Fruit fly (Drosophila melanogaster) whole organism, prepupa: ENCODE data around the gene BTBD9.

Experiments
- Blimp-1 ChIP-seq: fragments of 200-800 bp; sonication (Bioruptor generic); optimal IDR thresholded peaks from 3 replicates; lab custom pipeline; 2017; ENCODE audit warnings: missing biosample characterization, missing genetic modification characterization, mild to moderate bottlenecking, moderate library complexity, missing genetic modification reagents
- CG11294 ChIP-seq: fragments of 200-800 bp; sonication (Bioruptor generic); IDR thresholded peaks from 2 replicates; pipeline ENCODE4 v1.3.6; 2022; ENCODE audit warnings: missing biosample characterization, missing genetic modification characterization
- CG11762 ChIP-seq: fragments of 200-800 bp; sonication (Bioruptor generic); optimal IDR thresholded peaks from 3 replicates; lab custom pipeline; 2016; ENCODE audit warnings: missing biosample characterization, missing genetic modification characterization; ENCODE audit not compliant: insufficient read depth
- CG15336 ChIP-seq: fragments of 200-800 bp; sonication (Bioruptor generic); IDR thresholded peaks from 2 replicates; pipeline ENCODE4 v1.3.6; 2022; ENCODE audit warnings: missing biosample characterization, missing genetic modification characterization
- CG16779 ChIP-seq: fragments of 200-800 bp; sonication (Bioruptor generic); optimal IDR thresholded peaks from 3 replicates; lab custom pipeline; 2017; ENCODE audit warnings: missing biosample characterization, mild to moderate bottlenecking, missing genetic modification characterization
- CG3032 ChIP-seq: fragments of 200-800 bp; optimal IDR thresholded peaks from 2 replicates; lab custom pipeline; 2019; ENCODE audit warnings: missing biosample characterization, mild to moderate bottlenecking, missing genetic modification characterization, moderate library complexity
- CG31627 ChIP-seq: fragments of 200-800 bp; sonication (Bioruptor generic); optimal IDR thresholded peaks from 3 replicates; lab custom pipeline; 2016; ENCODE audit warnings: missing biosample characterization, missing genetic modification characterization
- CG34406 ChIP-seq: fragments of 200-800 bp; sonication (Bioruptor generic); optimal IDR thresholded peaks from 3 replicates; lab custom pipeline; 2016; ENCODE audit warnings: missing biosample characterization, missing genetic modification characterization
- CG3919 ChIP-seq: fragments of 200-800 bp; sonication (Bioruptor generic); optimal IDR thresholded peaks from 3 replicates; lab custom pipeline; 2016; ENCODE audit warnings: missing biosample characterization, missing genetic modification characterization
- CG4318 ChIP-seq: fragments of 200-800 bp; sonication (Bioruptor generic); optimal IDR thresholded peaks from 3 replicates; lab custom pipeline; 2017; ENCODE audit warnings: missing biosample characterization, mild to moderate bottlenecking, missing genetic modification characterization
- CG6163 ChIP-seq: fragments of 200-800 bp; sonication (Bioruptor generic); IDR thresholded peaks from 3 replicates; pipeline ENCODE4 v1.3.6; 2022; ENCODE audit warnings: missing biosample characterization, missing genetic modification characterization
- CG6792 ChIP-seq: fragments of 200-800 bp; sonication (Bioruptor generic); optimal IDR thresholded peaks from 3 replicates; lab custom pipeline; 2016; ENCODE audit warnings: missing biosample characterization, missing genetic modification characterization
- CG6854 ChIP-seq: fragments of 200-800 bp; sonication (Bioruptor generic); optimal IDR thresholded peaks from 2 replicates; lab custom pipeline; 2017; ENCODE audit warnings: missing biosample characterization, mild to moderate bottlenecking, missing genetic modification characterization
- CG7368 ChIP-seq: fragments of 200-800 bp; sonication (Bioruptor generic); optimal IDR thresholded peaks from 3 replicates; lab custom pipeline; 2016; ENCODE audit warnings: missing biosample characterization, missing genetic modification characterization
- CG8119 ChIP-seq: fragments of 200-800 bp; sonication (Bioruptor generic); IDR thresholded peaks from 3 replicates; pipeline ENCODE4 v1.3.6; 2022; ENCODE audit warnings: missing biosample characterization, missing genetic modification characterization
- CG8632 ChIP-seq: fragments of 200-800 bp; sonication (Bioruptor generic); optimal IDR thresholded peaks from 3 replicates; lab custom pipeline; 2016; ENCODE audit warnings: missing biosample characterization, missing genetic modification characterization
- CG9139 ChIP-seq: fragments of 200-800 bp; sonication (Bioruptor generic); optimal IDR thresholded peaks from 3 replicates; lab custom pipeline; 2017; ENCODE audit warnings: missing biosample characterization, mild to moderate bottlenecking, missing genetic modification characterization
- Eip75B ChIP-seq: fragments of 200-800 bp; sonication (Bioruptor generic); optimal IDR thresholded peaks from 3 replicates; lab custom pipeline; 2016; ENCODE audit warnings: missing biosample characterization, missing genetic modification characterization
- Eip78C ChIP-seq: fragments of 200-800 bp; sonication (Bioruptor generic); peaks from one replicate; lab custom pipeline; 2016; ENCODE audit warnings: missing biosample characterization, missing genetic modification characterization
- Eip93F ChIP-seq: fragments of 200-800 bp; sonication (Bioruptor generic); optimal IDR thresholded peaks from 2 replicates; lab custom pipeline; 2016; ENCODE audit warnings: missing biosample characterization, mild to moderate bottlenecking, missing genetic modification characterization
- Ets21C ChIP-seq: fragments of 200-800 bp; sonication (Bioruptor generic); optimal IDR thresholded peaks from 3 replicates; lab custom pipeline; 2016; ENCODE audit warnings: missing biosample characterization, missing genetic modification characterization
- Ets96B ChIP-seq: fragments of 200-800 bp; optimal IDR thresholded peaks from 2 replicates; lab custom pipeline; 2019; ENCODE audit warnings: missing biosample characterization, mild to moderate bottlenecking, missing genetic modification characterization, moderate library complexity
- Gug ChIP-seq: fragments of 200-800 bp; sonication (Bioruptor generic); IDR thresholded peaks from 2 replicates; pipeline ENCODE4 v1.3.6; 2022; ENCODE audit warnings: missing biosample characterization, missing genetic modification characterization
- Hr38 ChIP-seq: sonication (Bioruptor generic); optimal IDR thresholded peaks from 2 replicates; lab custom pipeline; 2016; ENCODE audit warnings: missing biosample characterization, missing genetic modification characterization
- Hr39 ChIP-seq: fragments of 200-800 bp; sonication (Bioruptor generic); optimal IDR thresholded peaks from 2 replicates; lab custom pipeline; 2016; ENCODE audit warnings: missing biosample characterization, missing genetic modification characterization
- Lpt ChIP-seq: fragments of 200-800 bp; sonication (Bioruptor generic); optimal IDR thresholded peaks from 3 replicates; lab custom pipeline; 2016; ENCODE audit warnings: missing biosample characterization, missing genetic modification characterization
- Met ChIP-seq: fragments of 200-800 bp; sonication (Bioruptor generic); optimal IDR thresholded peaks from 3 replicates; lab custom pipeline; 2016; ENCODE audit warnings: missing biosample characterization, missing genetic modification characterization
- OdsH ChIP-seq: fragments of 200-800 bp; sonication (Bioruptor generic); optimal IDR thresholded peaks from 3 replicates; lab custom pipeline; 2016; ENCODE audit warnings: missing biosample characterization, missing genetic modification characterization
- Smox ChIP-seq: fragments of 200-800 bp; sonication (Bioruptor generic); optimal IDR thresholded peaks from 3 replicates; lab custom pipeline; 2016; ENCODE audit warnings: missing biosample characterization, missing genetic modification characterization
- Sox102F ChIP-seq: fragments of 200-800 bp; sonication (Bioruptor generic); optimal IDR thresholded peaks from 2 replicates; lab custom pipeline; 2016; ENCODE audit warnings: missing biosample characterization, mild to moderate bottlenecking, missing genetic modification characterization
- Sox14 ChIP-seq: fragments of 200-800 bp; sonication (Bioruptor generic); optimal IDR thresholded peaks from 3 replicates; lab custom pipeline; 2016; ENCODE audit warnings: missing biosample characterization, missing genetic modification characterization
- achi ChIP-seq: fragments of 200-800 bp; sonication (Bioruptor generic); optimal IDR thresholded peaks from 3 replicates; lab custom pipeline; 2016; ENCODE audit warnings: missing biosample characterization, missing genetic modification characterization
- acj6 ChIP-seq: fragments of 200-800 bp; sonication (Bioruptor generic); optimal IDR thresholded peaks from 3 replicates; lab custom pipeline; 2016; ENCODE audit warnings: missing biosample characterization, missing genetic modification characterization
- cyc ChIP-seq: fragments of 200-800 bp; sonication (Bioruptor generic); optimal IDR thresholded peaks from 3 replicates; lab custom pipeline; 2016; ENCODE audit warnings: missing biosample characterization, missing genetic modification characterization
- dac ChIP-seq: fragments of 200-800 bp; sonication (Bioruptor generic); optimal IDR thresholded peaks from 2 replicates; lab custom pipeline; 2017; ENCODE audit warnings: missing biosample characterization, mild to moderate bottlenecking, missing genetic modification characterization
- dsx ChIP-seq: fragments of 200-800 bp; optimal IDR thresholded peaks from 3 replicates; lab custom pipeline; 2019; ENCODE audit warnings: missing biosample characterization, mild to moderate bottlenecking, missing genetic modification characterization, moderate library complexity; ENCODE audit not compliant: poor library complexity, severe bottlenecking
- eg ChIP-seq: fragments of 200-800 bp; sonication (Bioruptor generic); IDR thresholded peaks from 3 replicates; pipeline ENCODE4 v1.3.6; 2022; ENCODE audit warnings: missing biosample characterization, missing genetic modification characterization
- fd85E ChIP-seq: fragments of 200-800 bp; sonication (Bioruptor generic); optimal IDR thresholded peaks from 3 replicates; lab custom pipeline; 2016; ENCODE audit warnings: missing biosample characterization, missing genetic modification characterization
- lz ChIP-seq: fragments of 200-800 bp; sonication (Bioruptor generic); optimal IDR thresholded peaks from 3 replicates; lab custom pipeline; 2016; ENCODE audit warnings: missing biosample characterization, missing genetic modification characterization
- net ChIP-seq: fragments of 200-800 bp; sonication (Bioruptor generic); optimal IDR thresholded peaks from 3 replicates; lab custom pipeline; 2016; ENCODE audit warnings: missing biosample characterization, missing genetic modification characterization
- pdm3 ChIP-seq: fragments of 200-800 bp; sonication (Bioruptor generic); optimal IDR thresholded peaks from 3 replicates; lab custom pipeline; 2016; ENCODE audit warnings: missing biosample characterization, missing genetic modification characterization
- salr ChIP-seq, 2 experiments: fragments of 200-800 bp; sonication (Bioruptor generic); optimal IDR thresholded peaks; 3 replicates each; lab custom pipeline; 2016 to 2018; ENCODE audit warnings: missing biosample characterization in 2 of 2, missing genetic modification characterization in 2 of 2, mild to moderate bottlenecking in 1 of 2
- ss ChIP-seq, 2 experiments: fragments of 200-800 bp; sonication (Bioruptor generic); optimal IDR thresholded peaks; 2 replicates in 1 of 2; 3 replicates in 1 of 2; lab custom pipeline; 2017 to 2018; ENCODE audit warnings: mild to moderate bottlenecking in 2 of 2, missing biosample characterization in 2 of 2, missing genetic modification characterization in 2 of 2, moderate library complexity in 1 of 2
- svp ChIP-seq: fragments of 200-800 bp; sonication (Bioruptor generic); peaks from one replicate; lab custom pipeline; 2016; ENCODE audit warnings: missing biosample characterization, missing genetic modification characterization
- vri ChIP-seq: fragments of 200-800 bp; sonication (Bioruptor generic); optimal IDR thresholded peaks from 3 replicates; lab custom pipeline; 2016; ENCODE audit warnings: missing biosample characterization, mild to moderate bottlenecking, missing genetic modification characterization

Gene BTBD9

dm6 chrX:10737422-10738150 lies 30.8 kb upstream of the BTBD9 start (continued):
- TF ChIP-seq CG7368 (GFP tag; lab: Kevin White, UChicago) (peak; percentile 40), svp (GFP tag; lab: Kevin White, UChicago) (peak; percentile 84), CG6792 (GFP tag; lab: Kevin White, UChicago) (peak; percentile 50), Met (GFP tag; lab: Kevin White, UChicago) (peak; percentile 72), CG8119 (GFP tag; lab: Robert Waterston, UW) (peak; percentile 88), Sox14 (GFP tag; lab: Kevin White, UChicago) (peak; percentile 83), Eip78C (peak; percentile 80), CG6854 (GFP tag; lab: Kevin White, UChicago) (no peak), CG34406 (peak; percentile 59), Eip75B (GFP tag; lab: Kevin White, UChicago) (peak; percentile 75), cyc (GFP tag; lab: Kevin White, UChicago) (peak; percentile 55), CG4318 (GFP tag; lab: Kevin White, UChicago) (peak; percentile 89), CG15336 (peak; percentile 92), achi (peak; percentile 78)

DNA sequence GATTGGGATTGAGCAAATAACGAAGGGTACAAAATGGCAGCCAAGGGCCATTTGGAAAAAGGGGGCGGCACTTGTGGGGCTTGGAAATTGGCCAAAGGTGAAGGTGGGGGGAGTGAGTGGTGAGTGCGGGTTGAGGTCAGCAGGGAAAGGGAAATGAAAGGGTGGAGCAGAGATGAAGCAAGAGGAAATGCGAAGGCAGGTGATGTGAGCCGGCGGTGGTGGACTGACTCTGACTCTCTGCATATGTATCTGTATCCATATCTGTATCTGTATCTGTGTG lies 30.2 kb upstream of the BTBD9 start:
- TF ChIP-seq eg (no peak), CG11762 (GFP tag; lab: Kevin White, UChicago) (no peak), svp (GFP tag; lab: Kevin White, UChicago) (no peak), cyc (GFP tag; lab: Kevin White, UChicago) (no peak), OdsH (GFP tag; lab: Kevin White, UChicago) (no peak), dsx (GFP tag; lab: Kevin White, UChicago) (no peak), CG3032 (no peak), Lpt (GFP tag; lab: Kevin White, UChicago) (no peak), Eip75B (GFP tag; lab: Kevin White, UChicago) (no peak), pdm3 (no peak), net (no peak), Hr39 (no peak), Gug (GFP tag; lab: Robert Waterston, UW) (no peak), Ets96B (tag; lab: Kevin White, UChicago) (no peak)

dm6 chrX:10738835-10739371 lies 29.4 kb upstream of the BTBD9 start:
- TF ChIP-seq Eip78C (peak; percentile 87), Ets96B (tag; lab: Kevin White, UChicago) (no peak), CG15336 (peak; percentile 32; the same call in 1 of the 2 replicates), lz (GFP tag; lab: Kevin White, UChicago) (no peak), salr (GFP tag; optimal IDR thresholded peaks at IDR 0.05; lab: Kevin White, UChicago) (no peak), ss (GFP tag; optimal IDR thresholded peaks at IDR 0.05; lab: Kevin White, UChicago) (peak; percentile 52 to 68), svp (GFP tag; lab: Kevin White, UChicago) (peak; percentile 67), pdm3 (no peak), cyc (GFP tag; lab: Kevin White, UChicago) (no peak), CG3032 (no peak), CG16779 (tag; lab: Kevin White, UChicago) (peak; percentile 10), Sox102F (GFP tag; lab: Kevin White, UChicago) (no peak), fd85E (GFP tag; lab: Kevin White, UChicago) (no peak), Ets21C (GFP tag; lab: Kevin White, UChicago) (no peak), CG31627 (no peak), Smox (no peak), Hr38 (GFP tag; lab: Kevin White, UChicago) (no peak), CG8632 (GFP tag; lab: Kevin White, UChicago) (no peak), vri (peak; percentile 92), CG6163 (peak; percentile 44; the same call in 2 of the 3 replicates), Eip93F (GFP tag; lab: Kevin White, UChicago) (no peak), dsx (GFP tag; lab: Kevin White, UChicago) (peak; percentile 52), eg (peak; percentile 62; the same call in 1 of the 3 replicates), CG6854 (GFP tag; lab: Kevin White, UChicago) (peak; percentile 4), Gug (GFP tag; lab: Robert Waterston, UW) (0 out of 2 replicates have a peak, but pooled peaks have one; percentile 20), Met (GFP tag; lab: Kevin White, UChicago) (no peak), CG9139 (GFP tag; lab: Kevin White, UChicago) (peak; percentile 44), acj6 (no peak), dac (GFP tag; lab: Kevin White, UChicago) (no peak), CG11294 (GFP tag; lab: Robert Waterston, UW) (no peak), CG3919 (GFP tag; lab: Kevin White, UChicago) (no peak), net (peak; percentile 20), Blimp-1 (GFP tag; lab: Kevin White, UChicago) (no peak)
